Worm (Caenorhabditis elegans): Measurements from ENCODE around the gene T11F9.14.

T11F9.14 gene

ce11 chrV:11450257-11450656 lies 30.4 kb downstream of the T11F9.14 start, which contains the start of gene col-156:
Gene col-156, minus strand, starts transcription at chrV:11450357.
- no peak for TF ChIP-seq bed-1 (GFP tag; IDR thresholded peaks at IDR 0.05)
- TF ChIP-seq nfya-2 (GFP tag; IDR thresholded peaks at IDR 0.05) = no peak
- TF ChIP-seq ccch-3 (GFP tag; optimal IDR thresholded peaks at IDR 0.05) = no peak

- TF ChIP-seq lin-26 (GFP tag; IDR thresholded peaks at IDR 0.05) = no peak
- peak; percentile 93 for TF ChIP-seq zfh-2 (GFP tag; conservative IDR thresholded peaks at IDR 0.05)
- TF ChIP-seq egrh-3 (GFP tag; IDR thresholded peaks at IDR 0.05) = peak; percentile 81
These were observed 31.2 kb downstream of the T11F9.14 start for ce11 chrV:11449404-11449803.

- TF ChIP-seq dpff-1 (tag; optimal IDR thresholded peaks at IDR 0.05) (no peak), snpc-1.1 (tag; optimal IDR thresholded peaks at IDR 0.05; ENCODE audit: insufficient read depth) (no peak), rpc-1 (optimal IDR thresholded peaks at IDR 0.05) (no peak), rpc-1 (tag; optimal IDR thresholded peaks at IDR 0.05) (no peak), tbp1 (GFP tag; optimal IDR thresholded peaks at IDR 0.05) (no peak), cebp-2 (GFP tag; IDR thresholded peaks at IDR 0.05) (no peak), tlf-1 (GFP tag; optimal IDR thresholded peaks at IDR 0.05) (no peak), B0035.1 (tag; optimal IDR thresholded peaks at IDR 0.05) (no peak), dpl-1 (GFP tag; optimal IDR thresholded peaks at IDR 0.05) (no peak), ztf-28 (GFP tag; IDR thresholded peaks at IDR 0.05) (no peak), cebp-1 (GFP tag; IDR thresholded peaks at IDR 0.05) (no peak), cebp-1 (tag; optimal IDR thresholded peaks at IDR 0.05) (no peak), hmg-20 (GFP tag; IDR thresholded peaks at IDR 0.05) (no peak), F52B5.7 (tag; optimal IDR thresholded peaks at IDR 0.05) (no peak), snpc-3.4 (tag; optimal IDR thresholded peaks at IDR 0.05) (no peak), ceh-79 (tag; optimal IDR thresholded peaks at IDR 0.05) (no peak), ekl-4 (GFP tag; IDR thresholded peaks at IDR 0.05) (no peak)
These were observed 34.3 kb downstream of the T11F9.14 start, which contains the start of gene mig-17 for ce11 chrV:11446297-11446696. Gene mig-17, plus strand, starts transcription at chrV:11446685.

- peak; percentile 82 for TF ChIP-seq zfh-2 (GFP tag; conservative IDR thresholded peaks at IDR 0.05)
- TF ChIP-seq madf-10 (tag; optimal IDR thresholded peaks at IDR 0.05) = peak; percentile 33
- no peak for TF ChIP-seq B0261.1 (tag; optimal IDR thresholded peaks at IDR 0.05)
- TF ChIP-seq cebp-2 (GFP tag; IDR thresholded peaks at IDR 0.05) = 0 out of 2 replicates have a peak, but pooled peaks have one; percentile 37
These were observed 35.3 kb downstream of the T11F9.14 start for ce11 chrV:11445375-11445774.

ce11 chrV:11443503-11443902 lies 37.1 kb downstream of the T11F9.14 start, which contains the start of gene F57B7.2:
Gene F57B7.2, minus strand, starts transcription at chrV:11443603.
- TF ChIP-seq ztf-25 (GFP tag; IDR thresholded peaks at IDR 0.05) (no peak), T26A5.8 (tag; optimal IDR thresholded peaks at IDR 0.05) (no peak), zim-3 (tag; optimal IDR thresholded peaks at IDR 0.05) (no peak), rcor-1 (GFP tag; IDR thresholded peaks at IDR 0.05) (no peak)

ce11 chrV:11439202-11439601 lies 41.4 kb downstream of the T11F9.14 start:
- TF ChIP-seq nfya-2 (GFP tag; IDR thresholded peaks at IDR 0.05) (no peak), sea-2 (GFP tag; IDR thresholded peaks at IDR 0.05) (no peak), die-1 (tag; optimal IDR thresholded peaks at IDR 0.05) (no peak)
